Worm (Caenorhabditis elegans): ENCODE measurements around the gene oac-57.

oac-57 gene

DNA sequence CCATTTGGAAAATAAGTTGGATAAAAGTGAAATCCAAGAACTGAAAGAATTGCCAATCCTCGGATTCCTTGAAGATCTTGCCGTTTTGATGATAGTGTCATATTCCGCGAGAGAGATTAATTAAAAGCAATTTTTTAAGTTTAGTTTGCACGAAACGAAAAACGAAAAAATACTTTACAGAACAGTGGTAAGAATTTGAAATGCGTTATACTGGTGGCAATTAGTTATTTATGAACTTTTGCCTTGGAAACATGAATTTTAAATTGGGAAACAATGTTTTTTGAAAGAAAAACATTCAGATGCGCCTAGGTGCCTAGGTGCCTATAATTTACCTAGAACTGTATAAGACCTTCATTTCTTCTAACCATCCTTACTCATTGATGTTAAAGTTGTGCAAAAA, at the start of gene oac-57:
oac-57 (minus strand) TSS at position 101 of the 400 bp plus-strand sequence.
- TF ChIP-seq ref-1 (GFP tag; conservative IDR thresholded peaks at IDR 0.05) (no peak), klf-2 (GFP tag; conservative IDR thresholded peaks at IDR 0.05) (no peak), med-1 (GFP tag; optimal IDR thresholded peaks at IDR 0.05; ENCODE audit: insufficient read depth) (no peak), ztf-23 (GFP tag; IDR thresholded peaks at IDR 0.05) (no peak), ztf-29 (GFP tag; IDR thresholded peaks at IDR 0.05) (no peak), flt-1 (GFP tag; IDR thresholded peaks at IDR 0.05) (no peak), tab-1 (GFP tag; IDR thresholded peaks at IDR 0.05) (no peak), T22C8.4 (GFP tag; IDR thresholded peaks at IDR 0.05) (no peak), cog-1 (tag; optimal IDR thresholded peaks at IDR 0.05) (no peak)

ce11 chrIV:12350235-12350634, 42.6 kb upstream of the oac-57 start:
- no peak for TF ChIP-seq ztf-23 (GFP tag; IDR thresholded peaks at IDR 0.05)
- no peak for TF ChIP-seq cog-1 (tag; optimal IDR thresholded peaks at IDR 0.05)
- TF ChIP-seq ref-1 (GFP tag; conservative IDR thresholded peaks at IDR 0.05) = no peak
- no peak for TF ChIP-seq tab-1 (GFP tag; IDR thresholded peaks at IDR 0.05)
- TF ChIP-seq T22C8.4 (GFP tag; IDR thresholded peaks at IDR 0.05) = no peak
- no peak for TF ChIP-seq klf-2 (GFP tag; conservative IDR thresholded peaks at IDR 0.05)
- TF ChIP-seq ztf-29 (GFP tag; IDR thresholded peaks at IDR 0.05) = no peak
- TF ChIP-seq flt-1 (GFP tag; IDR thresholded peaks at IDR 0.05) = no peak
- TF ChIP-seq med-1 (GFP tag; optimal IDR thresholded peaks at IDR 0.05; ENCODE audit: insufficient read depth) = no peak

DNA sequence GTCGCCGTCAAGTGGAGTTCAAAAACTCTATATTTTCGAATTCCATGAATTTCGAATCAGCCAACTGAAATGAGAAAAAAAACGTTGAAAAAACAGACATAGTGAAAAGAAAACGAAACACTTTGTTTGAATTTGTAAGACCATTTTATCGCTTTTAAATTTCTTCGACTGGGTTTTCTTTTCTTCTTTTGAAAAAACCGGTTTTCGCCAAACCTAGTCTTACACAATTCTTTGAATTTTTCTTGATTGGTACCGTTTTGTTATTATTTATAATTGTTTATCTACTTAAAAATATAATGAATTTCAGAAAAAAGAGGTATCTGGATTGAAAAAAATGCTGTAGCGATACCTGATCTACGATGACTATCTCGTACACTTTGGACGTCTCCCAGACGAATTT, 42.0 kb upstream of the oac-57 start, which contains the start of gene best-22:
best-22 (plus strand) TSS at position 301 of the 400 bp plus-strand sequence.
- TF ChIP-seq klf-2 (GFP tag; conservative IDR thresholded peaks at IDR 0.05) (no peak), tab-1 (GFP tag; IDR thresholded peaks at IDR 0.05) (no peak), ztf-29 (GFP tag; IDR thresholded peaks at IDR 0.05) (no peak), flt-1 (GFP tag; IDR thresholded peaks at IDR 0.05) (no peak), cog-1 (tag; optimal IDR thresholded peaks at IDR 0.05) (no peak), T22C8.4 (GFP tag; IDR thresholded peaks at IDR 0.05) (no peak), med-1 (GFP tag; optimal IDR thresholded peaks at IDR 0.05; ENCODE audit: insufficient read depth) (no peak), ref-1 (GFP tag; conservative IDR thresholded peaks at IDR 0.05) (no peak), ztf-23 (GFP tag; IDR thresholded peaks at IDR 0.05) (no peak)

DNA sequence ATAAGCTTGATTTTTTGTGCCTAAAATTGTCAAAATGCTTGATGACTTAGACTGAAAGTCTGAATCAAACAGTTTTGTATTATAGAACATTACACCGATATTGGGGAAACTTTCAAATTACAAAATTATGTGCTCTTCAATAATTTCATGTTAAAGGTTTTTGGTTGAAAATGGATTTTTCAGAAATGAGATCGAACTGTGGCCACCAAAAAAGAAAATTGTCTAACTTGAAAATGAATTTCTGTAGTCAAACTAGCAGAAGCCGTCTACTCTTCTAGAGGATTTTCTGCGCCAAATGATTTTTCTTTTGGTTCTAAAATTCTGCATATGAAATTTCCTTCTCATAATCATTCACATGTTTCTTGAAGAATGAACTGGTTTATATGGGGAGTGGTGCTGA, 33.3 kb upstream of the oac-57 start:
- TF ChIP-seq ztf-29 (GFP tag; IDR thresholded peaks at IDR 0.05) (no peak), klf-2 (GFP tag; conservative IDR thresholded peaks at IDR 0.05) (no peak), ref-1 (GFP tag; conservative IDR thresholded peaks at IDR 0.05) (no peak), T22C8.4 (GFP tag; IDR thresholded peaks at IDR 0.05) (no peak), tab-1 (GFP tag; IDR thresholded peaks at IDR 0.05) (no peak), cog-1 (tag; optimal IDR thresholded peaks at IDR 0.05) (no peak), ztf-23 (GFP tag; IDR thresholded peaks at IDR 0.05) (no peak), flt-1 (GFP tag; IDR thresholded peaks at IDR 0.05) (no peak), med-1 (GFP tag; optimal IDR thresholded peaks at IDR 0.05; ENCODE audit: insufficient read depth) (no peak)

ce11 chrIV:12336893-12337627, 29.4 kb upstream of the oac-57 start, which contains the start of the genes F19B6.10 and wht-5:
Gene F19B6.10 (plus strand): TSS chrIV:12337193.
Gene wht-5 (plus strand): TSS chrIV:12337577.
- TF ChIP-seq flt-1 (GFP tag; IDR thresholded peaks at IDR 0.05) (no peak), klf-2 (GFP tag; conservative IDR thresholded peaks at IDR 0.05) (no peak), med-1 (GFP tag; optimal IDR thresholded peaks at IDR 0.05; ENCODE audit: insufficient read depth) (no peak), cog-1 (tag; optimal IDR thresholded peaks at IDR 0.05) (no peak), ztf-23 (GFP tag; IDR thresholded peaks at IDR 0.05) (no peak), tab-1 (GFP tag; IDR thresholded peaks at IDR 0.05) (no peak), ztf-29 (GFP tag; IDR thresholded peaks at IDR 0.05) (no peak), T22C8.4 (GFP tag; IDR thresholded peaks at IDR 0.05) (no peak), ref-1 (GFP tag; conservative IDR thresholded peaks at IDR 0.05) (no peak)

- no peak for TF ChIP-seq tab-1 (GFP tag; IDR thresholded peaks at IDR 0.05)
- TF ChIP-seq T22C8.4 (GFP tag; IDR thresholded peaks at IDR 0.05) = no peak
- no peak for TF ChIP-seq ztf-29 (GFP tag; IDR thresholded peaks at IDR 0.05)
- no peak for TF ChIP-seq cog-1 (tag; optimal IDR thresholded peaks at IDR 0.05)
- no peak for TF ChIP-seq med-1 (GFP tag; optimal IDR thresholded peaks at IDR 0.05; ENCODE audit: insufficient read depth)
- no peak for TF ChIP-seq klf-2 (GFP tag; conservative IDR thresholded peaks at IDR 0.05)
These were observed 28.2 kb upstream of the oac-57 start, which contains the start of gene F19B6.1 for ce11 chrIV:12335798-12336197. Gene F19B6.1 (minus strand): TSS chrIV:12336075.

- TF ChIP-seq med-1 (GFP tag; optimal IDR thresholded peaks at IDR 0.05; ENCODE audit: insufficient read depth) (no peak), ref-1 (GFP tag; conservative IDR thresholded peaks at IDR 0.05) (no peak), klf-2 (GFP tag; conservative IDR thresholded peaks at IDR 0.05) (no peak), ztf-23 (GFP tag; IDR thresholded peaks at IDR 0.05) (no peak), cog-1 (tag; optimal IDR thresholded peaks at IDR 0.05) (no peak), T22C8.4 (GFP tag; IDR thresholded peaks at IDR 0.05) (no peak), ztf-29 (GFP tag; IDR thresholded peaks at IDR 0.05) (no peak), flt-1 (GFP tag; IDR thresholded peaks at IDR 0.05) (no peak), tab-1 (GFP tag; IDR thresholded peaks at IDR 0.05) (no peak)
These were observed 27.6 kb upstream of the oac-57 start for ce11 chrIV:12335248-12335647.

DNA sequence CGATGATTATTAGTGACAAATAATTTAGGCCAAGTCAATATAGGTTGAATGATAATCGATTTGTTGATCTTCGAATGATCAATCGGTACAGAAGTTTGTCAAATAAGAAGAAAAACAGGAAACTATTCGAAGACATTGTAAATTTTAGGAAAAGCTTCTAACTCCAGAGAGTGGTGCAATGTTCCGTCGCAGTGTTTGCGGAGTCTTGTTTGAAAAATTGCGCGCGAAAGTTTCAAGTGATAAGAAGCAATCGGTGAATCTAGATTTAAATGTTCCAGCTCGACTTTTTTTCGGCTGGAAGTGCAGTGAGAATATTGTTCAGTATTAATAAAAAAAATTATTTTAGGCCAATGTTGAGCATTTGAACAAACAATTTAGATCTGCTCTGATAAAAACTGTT, 27.1 kb upstream of the oac-57 start:
- no peak for TF ChIP-seq flt-1 (GFP tag; IDR thresholded peaks at IDR 0.05)
- TF ChIP-seq tab-1 (GFP tag; IDR thresholded peaks at IDR 0.05) = no peak
- no peak for TF ChIP-seq med-1 (GFP tag; optimal IDR thresholded peaks at IDR 0.05; ENCODE audit: insufficient read depth)
- TF ChIP-seq ztf-23 (GFP tag; IDR thresholded peaks at IDR 0.05) = no peak

DNA sequence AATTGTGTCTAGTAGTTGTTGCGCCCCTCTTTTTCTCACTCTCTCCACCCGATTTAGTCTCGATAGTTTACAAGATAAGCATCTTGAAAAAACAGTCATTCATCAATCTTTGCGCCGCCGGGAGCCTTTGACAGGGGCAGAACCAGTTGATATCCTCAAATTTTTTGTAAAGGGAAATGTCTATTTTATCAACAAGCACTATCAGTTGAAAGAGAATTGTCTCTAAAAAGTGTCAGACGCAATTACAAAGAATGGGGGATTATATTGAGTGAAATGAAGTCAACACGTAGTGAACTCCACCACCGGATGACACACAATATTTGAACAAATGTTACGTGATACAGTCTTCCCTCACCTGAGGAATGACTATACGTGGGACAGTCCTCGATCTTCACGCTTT, 26.5 kb upstream of the oac-57 start:
- TF ChIP-seq ztf-23 (GFP tag; IDR thresholded peaks at IDR 0.05) (no peak), ztf-29 (GFP tag; IDR thresholded peaks at IDR 0.05) (no peak), cog-1 (tag; optimal IDR thresholded peaks at IDR 0.05) (no peak), T22C8.4 (GFP tag; IDR thresholded peaks at IDR 0.05) (no peak), tab-1 (GFP tag; IDR thresholded peaks at IDR 0.05) (no peak), klf-2 (GFP tag; conservative IDR thresholded peaks at IDR 0.05) (no peak)

Data from whole organism, midembryonic.